Worm (Caenorhabditis elegans) whole organism, L2 larva: Measurements from ENCODE around the gene best-7.
"Not testable (repeated sequence)": the region's sequence is repeated elsewhere in the genome, so short reads cannot be mapped to it uniquely, and the experiment has no call there.

ENCODE experiments used
- F13H6.1 ChIP-seq: sonication (generic microtip); optimal IDR thresholded peaks from 2 replicates; lab custom pipeline; 2016; ENCODE audit warnings: missing genetic modification characterization, missing compliant biosample characterization
- R02D3.7 ChIP-seq: fragments of 150-350 bp; optimal IDR thresholded peaks from 2 replicates; lab custom pipeline; 2014; ENCODE audit warnings: missing biosample characterization, missing genetic modification characterization
- Y55F3AM.14 ChIP-seq: fragments of 200-800 bp; sonication (Bioruptor generic); optimal IDR thresholded peaks from 2 replicates; lab custom pipeline; 2018; ENCODE audit warnings: mild to moderate bottlenecking, missing genetic modification characterization, missing compliant biosample characterization
- aly-2 ChIP-seq: fragments of 150-350 bp; optimal IDR thresholded peaks from 2 replicates; lab custom pipeline; 2014; ENCODE audit warnings: missing biosample characterization, missing genetic modification characterization
- dmd-4 ChIP-seq: sonication (generic microtip); optimal IDR thresholded peaks from 2 replicates; lab custom pipeline; 2017; ENCODE audit warnings: missing biosample characterization, missing genetic modification characterization
- egl-27 ChIP-seq: sonication (generic microtip); optimal IDR thresholded peaks from 3 replicates; lab custom pipeline; 2017; ENCODE audit warnings: missing biosample characterization, missing genetic modification reagents, missing genetic modification characterization
- elt-3 ChIP-seq: sonication (generic microtip); optimal IDR thresholded peaks from 2 replicates; lab custom pipeline; 2017; ENCODE audit warnings: missing biosample characterization, missing genetic modification characterization
- lin-39 ChIP-seq: fragments of 150-350 bp; optimal IDR thresholded peaks from 2 replicates; lab custom pipeline; 2014; ENCODE audit warnings: missing biosample characterization, missing genetic modification reagents, missing genetic modification characterization
- mbf-1 ChIP-seq: sonication (generic microtip); optimal IDR thresholded peaks from 2 replicates; lab custom pipeline; 2017; ENCODE audit warnings: missing biosample characterization, missing genetic modification characterization
- nhr-10 ChIP-seq: sonication (generic microtip); optimal IDR thresholded peaks from 2 replicates; lab custom pipeline; 2017; ENCODE audit warnings: missing biosample characterization, missing genetic modification characterization
- nhr-12 ChIP-seq: fragments of 150-350 bp; optimal IDR thresholded peaks from 2 replicates; lab custom pipeline; 2014; ENCODE audit warnings: missing biosample characterization, missing genetic modification characterization
- nhr-237 ChIP-seq: fragments of 150-350 bp; optimal IDR thresholded peaks from 2 replicates; lab custom pipeline; 2014; ENCODE audit warnings: missing biosample characterization, missing genetic modification characterization
- nhr-77 ChIP-seq: fragments of 150-350 bp; optimal IDR thresholded peaks from 2 replicates; lab custom pipeline; 2014; ENCODE audit warnings: missing biosample characterization, missing genetic modification characterization

DNA sequence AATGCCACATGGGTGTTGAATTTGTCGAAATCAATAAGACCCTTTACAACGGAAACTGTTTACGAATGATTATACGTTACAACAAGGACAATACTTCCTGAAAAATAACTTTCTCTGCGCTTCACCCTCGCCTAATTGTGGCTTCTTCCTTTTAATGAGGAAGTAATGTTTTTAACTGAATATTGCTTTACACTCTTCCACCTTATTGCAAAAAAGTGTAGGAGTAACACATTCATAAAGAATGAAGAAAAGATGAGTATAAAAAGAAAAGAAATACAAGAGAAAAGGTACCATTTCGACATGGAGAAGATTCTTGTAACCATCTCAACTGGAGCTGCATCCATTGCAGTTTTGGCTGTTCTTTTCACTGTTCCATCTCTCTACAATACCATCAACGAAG lies 33.0 kb upstream of the best-7 start, which contains the start of gene col-126:
- TF ChIP-seq nhr-237 (tag; lab: Kevin White, UChicago); egl-27; lin-39 (tag; lab: Kevin White, UChicago); dmd-4 (tag; lab: Kevin White, UChicago); nhr-77 (tag; lab: Kevin White, UChicago); nhr-10 (tag; lab: Kevin White, UChicago); Y55F3AM.14 (GFP tag; lab: Kevin White, UChicago); nhr-12 (tag; lab: Kevin White, UChicago); R02D3.7 (tag; lab: Kevin White, UChicago); F13H6.1 (tag; lab: Kevin White, UChicago); mbf-1 (tag; lab: Kevin White, UChicago); aly-2 (tag; lab: Kevin White, UChicago); elt-3 (tag; lab: Kevin White, UChicago): not testable (repeated sequence)
